Worm (Caenorhabditis elegans): Measurements from ENCODE around the gene W02H5.8.

Gene W02H5.8

DNA sequence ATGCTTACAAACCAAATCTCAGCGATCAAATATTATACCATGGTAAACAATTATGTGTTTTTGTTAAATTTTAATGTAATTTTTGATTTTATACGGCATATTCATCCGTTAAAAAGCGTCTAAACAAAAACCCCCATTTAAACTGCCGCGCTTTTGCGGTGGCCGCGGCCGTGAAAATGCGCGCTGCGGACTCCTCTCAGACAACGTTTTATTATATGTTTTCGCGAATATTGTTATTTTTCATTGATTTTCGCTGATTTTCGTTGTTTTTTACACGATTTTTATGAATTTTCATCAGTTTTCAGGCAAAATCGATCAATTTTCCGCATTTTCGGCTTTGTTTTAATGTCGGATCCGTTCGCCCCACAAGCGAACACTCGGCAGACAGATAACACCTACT lies 13.9 kb downstream of the W02H5.8 start, which contains the start of gene W02H5.19 (continued):
- no peak for TF ChIP-seq fos-1 (tag; optimal IDR thresholded peaks at IDR 0.05)
- no peak for TF ChIP-seq sdz-12 (GFP tag; optimal IDR thresholded peaks at IDR 0.05)
- TF ChIP-seq mes-2 (tag; optimal IDR thresholded peaks at IDR 0.05; ENCODE audit: poor library complexity, severe bottlenecking), result peak; percentile 100
- TF ChIP-seq cey-2 (tag; optimal IDR thresholded peaks at IDR 0.05; ENCODE audit: borderline replicate concordance, insufficient read depth), result no peak
- no peak for TF ChIP-seq pha-4 (GFP tag; IDR thresholded peaks at IDR 0.05)
- no peak for TF ChIP-seq pha-4 (tag; optimal IDR thresholded peaks at IDR 0.05)
- peak; percentile 67 for TF ChIP-seq mep-1 (tag; optimal IDR thresholded peaks at IDR 0.05)
- TF ChIP-seq nhr-11 (tag; optimal IDR thresholded peaks at IDR 0.05), result no peak
- 0 out of 2 replicates have a peak, but pooled peaks have one; percentile 19 for TF ChIP-seq arid-1 (GFP tag; conservative IDR thresholded peaks at IDR 0.05)
- TF ChIP-seq nhr-6 (tag; optimal IDR thresholded peaks at IDR 0.05), result peak; percentile 27
- TF ChIP-seq hif-1 (tag; optimal IDR thresholded peaks at IDR 0.05), result peak in 1 of 2 experiments; percentile 91
- TF ChIP-seq lin-38 (GFP tag; IDR thresholded peaks at IDR 0.05), result peak; percentile 85
- TF ChIP-seq ceh-82 (tag; optimal IDR thresholded peaks at IDR 0.05), result no peak
- TF ChIP-seq ces-1 (GFP tag; optimal IDR thresholded peaks at IDR 0.05), result no peak
- no peak for TF ChIP-seq saeg-2 (GFP tag; IDR thresholded peaks at IDR 0.05)
- 0 out of 2 replicates have a peak, but pooled peaks have one; percentile 45 for TF ChIP-seq zfp-3 (GFP tag; conservative IDR thresholded peaks at IDR 0.05)
- peak in 1 of 2 experiments; percentile 85 for TF ChIP-seq lsy-2 (tag; optimal IDR thresholded peaks at IDR 0.05)
- no peak for TF ChIP-seq daf-19 (GFP tag; conservative IDR thresholded peaks at IDR 0.05)
- no peak for TF ChIP-seq F44E2.7 (GFP tag; IDR thresholded peaks at IDR 0.05)
- peak; percentile 73 for TF ChIP-seq madf-9 (GFP tag; conservative IDR thresholded peaks at IDR 0.05)
- peak; percentile 15 to 28 for TF ChIP-seq daf-16 (GFP tag; optimal IDR thresholded peaks at IDR 0.05)
- TF ChIP-seq daf-16 (tag; optimal IDR thresholded peaks at IDR 0.05), result peak; percentile 52
- no peak for TF ChIP-seq zfp-2 (tag; optimal IDR thresholded peaks at IDR 0.05)
- peak; percentile 96 for TF ChIP-seq ZK337.2 (GFP tag; IDR thresholded peaks at IDR 0.05)
- TF ChIP-seq mxl-2 (GFP tag; conservative IDR thresholded peaks at IDR 0.05), result no peak
- no peak for TF ChIP-seq F26F4.8 (GFP tag; conservative IDR thresholded peaks at IDR 0.05)
- TF ChIP-seq F10B5.3 (tag; optimal IDR thresholded peaks at IDR 0.05), result peak; percentile 67
- no peak for TF ChIP-seq unc-39 (tag; optimal IDR thresholded peaks at IDR 0.05)
- no peak for TF ChIP-seq hmg-1.1 (GFP tag; IDR thresholded peaks at IDR 0.05)
- TF ChIP-seq ceh-62 (tag; optimal IDR thresholded peaks at IDR 0.05), result no peak
- TF ChIP-seq ztf-7 (tag; optimal IDR thresholded peaks at IDR 0.05), result peak; percentile 45
- no peak for TF ChIP-seq nhr-111 (GFP tag; optimal IDR thresholded peaks at IDR 0.05)
- no peak for TF ChIP-seq dmd-8 (GFP tag; IDR thresholded peaks at IDR 0.05)
- peak; percentile 67 for TF ChIP-seq aha-1 (tag)
- TF ChIP-seq lin-1 (GFP tag; IDR thresholded peaks at IDR 0.05), result no peak
- TF ChIP-seq nhr-42 (GFP tag; IDR thresholded peaks at IDR 0.05), result no peak
- TF ChIP-seq Y105C5A.15 (GFP tag; IDR thresholded peaks at IDR 0.05), result no peak
- TF ChIP-seq hlh-30 (tag; optimal IDR thresholded peaks at IDR 0.05; ENCODE audit: insufficient read depth), result peak; percentile 46
- TF ChIP-seq tag-97 (GFP tag; IDR thresholded peaks at IDR 0.05), result 0 out of 2 replicates have a peak, but pooled peaks have one; percentile 56
- no peak for TF ChIP-seq attf-4 (tag; optimal IDR thresholded peaks at IDR 0.05)
- no peak for TF ChIP-seq nhr-77 (tag; optimal IDR thresholded peaks at IDR 0.05)
- peak; percentile 90 for TF ChIP-seq dmd-9 (GFP tag; IDR thresholded peaks at IDR 0.05)
- no peak for TF ChIP-seq daf-12 (tag; optimal IDR thresholded peaks at IDR 0.05)
- TF ChIP-seq nhr-48 (tag; optimal IDR thresholded peaks at IDR 0.05), result peak; percentile 2
- TF ChIP-seq madf-5 (GFP tag; IDR thresholded peaks at IDR 0.05), result no peak
- no peak for TF ChIP-seq R02D3.7 (tag; optimal IDR thresholded peaks at IDR 0.05)
- TF ChIP-seq Y48G9A.11 (GFP tag; IDR thresholded peaks at IDR 0.05), result peak; percentile 61; the same call in 1 of the 2 replicates
- TF ChIP-seq zip-2 (tag; optimal IDR thresholded peaks at IDR 0.05), result no peak
- no peak for TF ChIP-seq ceh-32 (tag; optimal IDR thresholded peaks at IDR 0.05; ENCODE audit: poor library complexity)
- TF ChIP-seq nhr-25 (tag; optimal IDR thresholded peaks at IDR 0.05; ENCODE audit: borderline replicate concordance, insufficient read depth), result no peak
- no peak for TF ChIP-seq snpc-4 (tag; optimal IDR thresholded peaks at IDR 0.05)
- no peak for TF ChIP-seq zip-11 (GFP tag; IDR thresholded peaks at IDR 0.05)
